Worm (Caenorhabditis elegans) whole organism, L1 larva: Measurements from ENCODE around the gene nhr-46.
A peak's percentile ranks its signal among the peaks of the same experiment; 100 is the strongest.

Experiments
- C04F5.9 ChIP-seq: sonication (generic microtip); optimal IDR thresholded peaks from 2 replicates; lab custom pipeline; 2016; ENCODE audit warnings: missing genetic modification characterization, missing compliant biosample characterization
- F16B12.6 ChIP-seq: fragments of 150-350 bp; optimal IDR thresholded peaks from 2 replicates; lab custom pipeline; 2014; ENCODE audit warnings: missing biosample characterization, missing genetic modification characterization
- alr-1 ChIP-seq: fragments of 200-800 bp; sonication (Bioruptor generic); optimal IDR thresholded peaks from 2 replicates; lab custom pipeline; 2018; ENCODE audit warnings: borderline replicate concordance, mild to moderate bottlenecking, missing genetic modification characterization, missing compliant biosample characterization
- aly-2 ChIP-seq: fragments of 150-350 bp; optimal IDR thresholded peaks from 2 replicates; lab custom pipeline; 2014; ENCODE audit warnings: missing biosample characterization, missing genetic modification characterization
- ama-1 ChIP-seq: fragments of 150-350 bp; optimal IDR thresholded peaks from 2 replicates; lab custom pipeline; 2014
- blmp-1 ChIP-seq: fragments of 150-350 bp; optimal IDR thresholded peaks from 2 replicates; lab custom pipeline; 2014; ENCODE audit warnings: missing biosample characterization, missing genetic modification characterization
- ceh-82 ChIP-seq, 3 experiments: fragments of 150-350 bp in 1 of 3; sonication (generic microtip) in 2 of 3; optimal IDR thresholded peaks; 2 replicates each; lab custom pipeline; 2014 to 2017; ENCODE audit warnings: missing biosample characterization in 3 of 3, missing genetic modification characterization in 3 of 3
- ceh-88 ChIP-seq: fragments of 200-800 bp; sonication (Bioruptor generic); IDR thresholded peaks from 2 replicates; pipeline ENCODE4 v1.3.6; 2022; ENCODE audit warnings: missing genetic modification characterization, missing compliant biosample characterization
- ceh-90 ChIP-seq: sonication (generic microtip); optimal IDR thresholded peaks from 2 replicates; lab custom pipeline; 2016; ENCODE audit warnings: missing genetic modification characterization, missing compliant biosample characterization
- ces-1 ChIP-seq: fragments of 150-350 bp; optimal IDR thresholded peaks from 2 replicates; lab custom pipeline; 2014; ENCODE audit warnings: missing biosample characterization, missing genetic modification reagents, missing genetic modification characterization
- dpl-1 ChIP-seq, 3 experiments: fragments of 150-350 bp in 2 of 3; sonication (generic microtip) in 1 of 3; optimal IDR thresholded peaks; 2 replicates each; lab custom pipeline; 2014 to 2017; ENCODE audit warnings: missing biosample characterization in 3 of 3, missing genetic modification characterization in 3 of 3, missing genetic modification reagents in 3 of 3
- dsc-1 ChIP-seq: sonication (generic microtip); optimal IDR thresholded peaks from 2 replicates; lab custom pipeline; 2016; ENCODE audit warnings: mild to moderate bottlenecking, missing genetic modification characterization, missing compliant biosample characterization
- efl-1 ChIP-seq, 4 experiments: fragments of 150-350 bp; optimal IDR thresholded peaks in 3 of 4; peaks in 1 of 4; 1 replicate in 1 of 4; 2 replicates in 3 of 4; lab custom pipeline; 2014; ENCODE audit warnings: missing biosample characterization in 2 of 4, missing genetic modification characterization in 2 of 4, missing genetic modification reagents in 2 of 4
- efl-3 ChIP-seq: fragments of 200-800 bp; sonication (Bioruptor generic); optimal IDR thresholded peaks from 2 replicates; lab custom pipeline; 2018; ENCODE audit warnings: mild to moderate bottlenecking, missing genetic modification characterization, missing compliant biosample characterization
- egl-13 ChIP-seq: sonication (generic microtip); optimal IDR thresholded peaks from 2 replicates; lab custom pipeline; 2016; ENCODE audit warnings: missing genotype, missing genetic modification reagents, missing genetic modification characterization, missing compliant biosample characterization
- egl-27 ChIP-seq, 2 experiments: fragments of 150-350 bp in 1 of 2; sonication (generic microtip); optimal IDR thresholded peaks; 3 replicates each; lab custom pipeline; 2017 to 2018; ENCODE audit warnings: missing biosample characterization in 2 of 2, missing genetic modification characterization in 2 of 2, missing genetic modification reagents in 2 of 2
- elt-3 ChIP-seq, 6 experiments: fragments of 150-350 bp in 1 of 6; sonication (generic microtip); optimal IDR thresholded peaks; 2 replicates each; lab custom pipeline; 2017 to 2018; ENCODE audit warnings: missing biosample characterization in 6 of 6, missing genetic modification characterization in 6 of 6, inconsistent platforms in 1 of 6
- ets-5 ChIP-seq: fragments of 200-800 bp; sonication (Bioruptor generic); IDR thresholded peaks from 2 replicates; pipeline ENCODE4 v1.3.6; 2022; ENCODE audit warnings: missing genetic modification characterization, missing compliant biosample characterization
- fkh-8 ChIP-seq: sonication (generic microtip); optimal IDR thresholded peaks from 2 replicates; lab custom pipeline; 2016; ENCODE audit warnings: mild to moderate bottlenecking, missing genetic modification characterization, missing compliant biosample characterization
- grh-1 ChIP-seq: fragments of 200-800 bp; sonication (Bioruptor generic); IDR thresholded peaks from 2 replicates; pipeline ENCODE4 v1.3.6; 2022; ENCODE audit warnings: missing genetic modification reagents, missing genetic modification characterization, missing compliant biosample characterization
- irx-1 ChIP-seq: sonication (generic microtip); optimal IDR thresholded peaks from 2 replicates; lab custom pipeline; 2016; ENCODE audit warnings: missing genetic modification characterization, missing compliant biosample characterization
- jun-1 ChIP-seq: fragments of 150-350 bp; optimal IDR thresholded peaks from 2 replicates; lab custom pipeline; 2014; ENCODE audit warnings: missing biosample characterization, missing genetic modification reagents, missing genetic modification characterization
- lin-14 ChIP-seq: fragments of 200-800 bp; sonication (Bioruptor generic); optimal IDR thresholded peaks from 2 replicates; lab custom pipeline; 2018; ENCODE audit warnings: mild to moderate bottlenecking, missing genetic modification characterization, moderate library complexity, missing compliant biosample characterization
- lin-15B ChIP-seq: fragments of 150-350 bp; sonication (generic microtip); optimal IDR thresholded peaks from 3 replicates; lab custom pipeline; 2014; ENCODE audit warnings: missing biosample characterization, missing genetic modification characterization
- lin-39 ChIP-seq: fragments of 150-350 bp; optimal IDR thresholded peaks from 2 replicates; lab custom pipeline; 2014; ENCODE audit warnings: missing biosample characterization, missing genetic modification reagents, missing genetic modification characterization
- lir-3 ChIP-seq: sonication (generic microtip); optimal IDR thresholded peaks from 2 replicates; lab custom pipeline; 2016; ENCODE audit warnings: mild to moderate bottlenecking, missing genetic modification characterization, moderate library complexity, missing compliant biosample characterization; ENCODE audit not compliant: poor library complexity
- lsy-2 ChIP-seq, 2 experiments: fragments of 150-350 bp; optimal IDR thresholded peaks; 2 replicates each; lab custom pipeline; 2014; ENCODE audit warnings: missing biosample characterization in 2 of 2, missing genetic modification characterization in 2 of 2
- mab-9 ChIP-seq: fragments of 200-800 bp; sonication (Bioruptor generic); IDR thresholded peaks from 2 replicates; pipeline ENCODE4 v1.3.6; 2022; ENCODE audit warnings: missing genetic modification reagents, missing genetic modification characterization, missing compliant biosample characterization
- mep-1 ChIP-seq: fragments of 150-350 bp; optimal IDR thresholded peaks from 2 replicates; lab custom pipeline; 2014; ENCODE audit warnings: missing biosample characterization, missing genetic modification characterization
- nhr-11 ChIP-seq: fragments of 150-350 bp; optimal IDR thresholded peaks from 2 replicates; lab custom pipeline; 2014; ENCODE audit warnings: missing biosample characterization, missing genetic modification characterization
- nhr-19 ChIP-seq: fragments of 200-800 bp; sonication (Bioruptor generic); conservative IDR thresholded peaks from 2 replicates; pipeline ENCODE4 v1.3.6; 2022; ENCODE audit warnings: missing genetic modification characterization, missing compliant biosample characterization
- nhr-28 ChIP-seq: fragments of 150-350 bp; optimal IDR thresholded peaks from 2 replicates; lab custom pipeline; 2014; ENCODE audit warnings: missing biosample characterization, missing genetic modification characterization
- nhr-71 ChIP-seq: sonication (generic microtip); optimal IDR thresholded peaks from 2 replicates; lab custom pipeline; 2016; ENCODE audit warnings: mild to moderate bottlenecking, missing genetic modification characterization, moderate library complexity, missing compliant biosample characterization
- nhr-76 ChIP-seq: sonication (generic microtip); optimal IDR thresholded peaks from 2 replicates; lab custom pipeline; 2017; ENCODE audit warnings: missing biosample characterization, missing genetic modification characterization
- nhr-77 ChIP-seq: fragments of 150-350 bp; optimal IDR thresholded peaks from 2 replicates; lab custom pipeline; 2014; ENCODE audit warnings: missing biosample characterization, missing genetic modification characterization
- nhr-90 ChIP-seq: sonication (generic microtip); optimal IDR thresholded peaks from 2 replicates; lab custom pipeline; 2016; ENCODE audit warnings: mild to moderate bottlenecking, missing genetic modification characterization, missing compliant biosample characterization; ENCODE audit not compliant: poor library complexity
- pag-3 ChIP-seq: sonication (generic microtip); optimal IDR thresholded peaks from 2 replicates; lab custom pipeline; 2017; ENCODE audit warnings: missing genetic modification characterization, mild to moderate bottlenecking, missing compliant biosample characterization, antibody characterized with exemption, borderline replicate concordance; ENCODE audit not compliant: insufficient read depth
- pqm-1 ChIP-seq: sonication (generic microtip); optimal IDR thresholded peaks from 3 replicates; lab custom pipeline; 2017; ENCODE audit warnings: missing biosample characterization, missing genetic modification characterization
- skn-1 ChIP-seq: fragments of 150-350 bp; optimal IDR thresholded peaks from 2 replicates; lab custom pipeline; 2014; ENCODE audit warnings: missing biosample characterization, missing genetic modification characterization
- snpc-4 ChIP-seq: fragments of 150-350 bp; optimal IDR thresholded peaks from 2 replicates; lab custom pipeline; 2014; ENCODE audit warnings: missing biosample characterization, missing genetic modification characterization
- sox-4 ChIP-seq: sonication (generic microtip); optimal IDR thresholded peaks from 2 replicates; lab custom pipeline; 2016; ENCODE audit warnings: missing genetic modification characterization, missing compliant biosample characterization
- sup-37 ChIP-seq: fragments of 200-800 bp; sonication (Bioruptor generic); optimal IDR thresholded peaks from 2 replicates; lab custom pipeline; 2018; ENCODE audit warnings: mild to moderate bottlenecking, missing genetic modification characterization, missing compliant biosample characterization
- swsn-7 ChIP-seq: sonication (generic microtip); optimal IDR thresholded peaks from 2 replicates; lab custom pipeline; 2016; ENCODE audit warnings: missing genetic modification characterization, missing compliant biosample characterization
- tbx-2 ChIP-seq: sonication (generic microtip); optimal IDR thresholded peaks from 2 replicates; lab custom pipeline; 2016; ENCODE audit warnings: missing genetic modification characterization, missing compliant biosample characterization
- tlp-1 ChIP-seq: fragments of 150-350 bp; optimal IDR thresholded peaks from 2 replicates; lab custom pipeline; 2014; ENCODE audit warnings: missing biosample characterization, missing genetic modification characterization
- unc-30 ChIP-seq: sonication (generic microtip); optimal IDR thresholded peaks from 2 replicates; lab custom pipeline; 2017; ENCODE audit warnings: missing biosample characterization, missing genetic modification characterization
- unc-62 ChIP-seq: fragments of 150-350 bp; optimal IDR thresholded peaks from 2 replicates; lab custom pipeline; 2014; ENCODE audit warnings: missing biosample characterization, missing genetic modification reagents, missing genetic modification characterization
- unc-86 ChIP-seq: sonication (generic microtip); optimal IDR thresholded peaks from 2 replicates; lab custom pipeline; 2016; ENCODE audit warnings: missing genetic modification characterization, missing compliant biosample characterization
- xbp-1 ChIP-seq: sonication (generic microtip); optimal IDR thresholded peaks from 2 replicates; lab custom pipeline; 2016; ENCODE audit warnings: missing genetic modification characterization, missing compliant biosample characterization
- zag-1 ChIP-seq: fragments of 150-350 bp; optimal IDR thresholded peaks from 2 replicates; lab custom pipeline; 2014; ENCODE audit warnings: missing biosample characterization, missing genetic modification characterization
- zip-4 ChIP-seq: fragments of 200-800 bp; sonication (Bioruptor generic); optimal IDR thresholded peaks from 2 replicates; lab custom pipeline; 2018; ENCODE audit warnings: mild to moderate bottlenecking, missing genetic modification characterization, moderate library complexity, missing compliant biosample characterization
- ztf-11 ChIP-seq, 2 experiments: sonication (generic microtip); optimal IDR thresholded peaks; 2 replicates each; lab custom pipeline; 2016 to 2017; ENCODE audit warnings: missing genetic modification characterization in 2 of 2, missing biosample characterization in 1 of 2, missing compliant biosample characterization in 1 of 2
- ztf-4 ChIP-seq: fragments of 150-350 bp; optimal IDR thresholded peaks from 2 replicates; lab custom pipeline; 2014; ENCODE audit warnings: missing biosample characterization, missing genetic modification characterization

Gene nhr-46

ce11 chrIV:5749874-5750273, 7.8 kb downstream of the nhr-46 start (continued):
- TF ChIP-seq skn-1 (tag; lab: Kevin White, UChicago) (no peak), alr-1 (tag; lab: Kevin White, UChicago) (no peak), egl-27 (tag; optimal IDR thresholded peaks at IDR 0.05; lab: Kevin White, UChicago) (no peak), nhr-90 (tag; lab: Kevin White, UChicago) (peak; percentile 26), jun-1 (tag; lab: Kevin White, UChicago) (no peak), sox-4 (tag; lab: Kevin White, UChicago) (no peak), mep-1 (tag; lab: Kevin White, UChicago) (no peak), ces-1 (GFP tag; lab: Kevin White, UChicago) (no peak), dpl-1 (GFP tag; optimal IDR thresholded peaks at IDR 0.05; lab: Kevin White, UChicago) (no peak), lin-14 (peak; percentile 65), unc-62 (GFP tag; lab: Kevin White, UChicago) (no peak), irx-1 (no peak), egl-13 (no peak), fkh-8 (no peak), nhr-76 (tag; lab: Kevin White, UChicago) (no peak), snpc-4 (tag; lab: Kevin White, UChicago) (no peak), efl-1 (optimal IDR thresholded peaks at IDR 0.05; lab: Kevin White, UChicago) (no peak), efl-1 (GFP tag; optimal IDR thresholded peaks at IDR 0.05 in 1 of 2; lab: Kevin White, UChicago) (no peak), grh-1 (GFP tag; lab: Robert Waterston, UW) (0 out of 2 replicates have a peak, but pooled peaks have one; percentile 14), pqm-1 (no peak), blmp-1 (tag; lab: Kevin White, UChicago) (peak; percentile 18), mab-9 (GFP tag; lab: Robert Waterston, UW) (no peak), pag-3 (tag; lab: Kevin White, UChicago) (no peak), ztf-11 (tag; optimal IDR thresholded peaks at IDR 0.05; lab: Kevin White, UChicago) (no peak), xbp-1 (no peak), ceh-90 (tag; lab: Kevin White, UChicago) (no peak), ama-1 (lab: Kevin White, UChicago) (no peak), ets-5 (GFP tag; lab: Robert Waterston, UW) (no peak), unc-86 (tag; lab: Kevin White, UChicago) (no peak), lin-39 (no peak), C04F5.9 (tag; lab: Kevin White, UChicago) (no peak), zag-1 (tag; lab: Kevin White, UChicago) (no peak), nhr-77 (no peak), lsy-2 (tag; optimal IDR thresholded peaks at IDR 0.05; lab: Kevin White, UChicago) (no peak), swsn-7 (tag; lab: Kevin White, UChicago) (no peak), nhr-19 (peak; percentile 15), zip-4 (GFP tag; lab: Kevin White, UChicago) (no peak), ceh-88 (GFP tag; lab: Robert Waterston, UW) (no peak), dsc-1 (tag; lab: Kevin White, UChicago) (no peak), nhr-11 (no peak), efl-3 (no peak), tlp-1 (tag; lab: Kevin White, UChicago) (no peak), ztf-4 (tag; lab: Kevin White, UChicago) (no peak), tbx-2 (tag; lab: Kevin White, UChicago) (peak; percentile 24), lir-3 (tag; lab: Kevin White, UChicago) (no peak), sup-37 (GFP tag; lab: Kevin White, UChicago) (no peak), unc-30 (tag; lab: Kevin White, UChicago) (no peak), ceh-82 (tag; optimal IDR thresholded peaks at IDR 0.05; lab: Kevin White, UChicago) (no peak), F16B12.6 (tag; lab: Kevin White, UChicago) (no peak), lin-15B (tag; lab: Kevin White, UChicago) (no peak), aly-2 (tag; lab: Kevin White, UChicago) (no peak), elt-3 (tag; optimal IDR thresholded peaks at IDR 0.05; lab: Kevin White, UChicago) (peak in 1 of 6 experiments; percentile 29), nhr-71 (tag; lab: Kevin White, UChicago) (peak; percentile 48), nhr-28 (tag; lab: Kevin White, UChicago) (no peak)
